Fruit fly (Drosophila melanogaster) whole organism, embryonic: ENCODE measurements around the gene CG14718.

ENCODE experiments used
- Asciz ChIP-seq: fragments of 200-800 bp; sonication (Bioruptor generic); optimal IDR thresholded peaks from 2 replicates; lab custom pipeline; 2017; ENCODE audit warnings: missing biosample characterization, mild to moderate bottlenecking, missing genetic modification characterization, missing genetic modification reagents
- Atf6 ChIP-seq: fragments of 200-800 bp; sonication (Bioruptor generic); IDR thresholded peaks from 2 replicates; pipeline ENCODE4 v1.3.6; 2022; ENCODE audit warnings: missing biosample characterization, missing genetic modification characterization
- Awh ChIP-seq: fragments of 200-800 bp; sonication (Bioruptor generic); IDR thresholded peaks from 2 replicates; pipeline ENCODE4, ENCODE4 v1.3.6; 2022; ENCODE audit warnings: missing biosample characterization, missing genetic modification characterization
- CG10267 ChIP-seq: fragments of 200-800 bp; sonication (Bioruptor generic); optimal IDR thresholded peaks from 2 replicates; lab custom pipeline; 2018; ENCODE audit warnings: missing biosample characterization, mild to moderate bottlenecking, missing genetic modification characterization, moderate library complexity
- CG11085 ChIP-seq: fragments of 200-800 bp; sonication (Bioruptor generic); IDR thresholded peaks from 2 replicates; pipeline ENCODE4 v1.3.6; 2022; ENCODE audit warnings: missing biosample characterization, missing genetic modification characterization
- CG12391 ChIP-seq: fragments of 200-800 bp; sonication (Bioruptor generic); optimal IDR thresholded peaks from 3 replicates; lab custom pipeline; 2018; ENCODE audit warnings: missing biosample characterization, mild to moderate bottlenecking, missing genetic modification characterization, moderate library complexity
- CG15073 ChIP-seq: fragments of 200-800 bp; sonication (Bioruptor generic); optimal IDR thresholded peaks from 2 replicates; lab custom pipeline; 2016; ENCODE audit warnings: missing biosample characterization, missing genetic modification characterization
- CG18262 ChIP-seq: fragments of 200-800 bp; optimal IDR thresholded peaks from 3 replicates; lab custom pipeline; 2019; ENCODE audit warnings: missing biosample characterization, mild to moderate bottlenecking, missing genetic modification characterization, moderate library complexity
- CG18599 ChIP-seq: fragments of 200-800 bp; sonication (Bioruptor generic); optimal IDR thresholded peaks from 3 replicates; lab custom pipeline; 2017; ENCODE audit warnings: missing biosample characterization, missing genetic modification characterization, mild to moderate bottlenecking, moderate library complexity, missing genetic modification reagents
- CG18764 ChIP-seq: fragments of 200-800 bp; sonication (Bioruptor generic); optimal IDR thresholded peaks from 3 replicates; lab custom pipeline; 2016; ENCODE audit warnings: missing biosample characterization, missing genetic modification characterization
- CG2120 ChIP-seq: fragments of 200-800 bp; sonication (Bioruptor generic); optimal IDR thresholded peaks from 3 replicates; lab custom pipeline; 2016; ENCODE audit warnings: missing biosample characterization, missing genetic modification characterization
- CG2889 ChIP-seq: fragments of 200-800 bp; sonication (Bioruptor generic); IDR thresholded peaks from 3 replicates; pipeline ENCODE4 v1.3.6; 2022; ENCODE audit warnings: missing biosample characterization, missing genetic modification characterization
- CG30403 ChIP-seq: fragments of 200-800 bp; sonication (Bioruptor generic); optimal IDR thresholded peaks from 3 replicates; lab custom pipeline; 2016; ENCODE audit warnings: missing biosample characterization, missing genetic modification characterization
- CG4730 ChIP-seq: fragments of 200-800 bp; sonication (Bioruptor generic); IDR thresholded peaks from 2 replicates; pipeline ENCODE4 v1.3.6; 2022; ENCODE audit warnings: missing biosample characterization, missing genetic modification characterization
- CG6654 ChIP-seq: fragments of 200-800 bp; sonication (Bioruptor generic); optimal IDR thresholded peaks from 2 replicates; lab custom pipeline; 2017; ENCODE audit warnings: missing biosample characterization, mild to moderate bottlenecking, missing genetic modification characterization
- CG6791 ChIP-seq: fragments of 200-800 bp; sonication (Bioruptor generic); IDR thresholded peaks from 3 replicates; pipeline ENCODE4 v1.3.6; 2022; ENCODE audit warnings: missing biosample characterization, missing genetic modification characterization; ENCODE audit not compliant: partially characterized antibody
- CG7556 ChIP-seq: fragments of 200-800 bp; sonication (Bioruptor generic); optimal IDR thresholded peaks from 2 replicates; lab custom pipeline; 2017; ENCODE audit warnings: missing biosample characterization, mild to moderate bottlenecking, missing genetic modification characterization
- CG7786 ChIP-seq: fragments of 200-800 bp; sonication (Bioruptor generic); optimal IDR thresholded peaks from 2 replicates; lab custom pipeline; 2016; ENCODE audit warnings: missing biosample characterization, missing genetic modification characterization
- CG7987 ChIP-seq: fragments of 200-800 bp; sonication (Bioruptor generic); optimal IDR thresholded peaks from 2 replicates; lab custom pipeline; 2018; ENCODE audit warnings: missing biosample characterization, mild to moderate bottlenecking, missing genetic modification characterization, moderate library complexity
- CG8944 ChIP-seq: fragments of 200-800 bp; sonication (Bioruptor generic); optimal IDR thresholded peaks from 3 replicates; lab custom pipeline; 2016; ENCODE audit warnings: missing biosample characterization, missing genetic modification characterization
- CG9932 ChIP-seq: fragments of 200-800 bp; sonication (Bioruptor generic); IDR thresholded peaks from 2 replicates; pipeline ENCODE4 v1.3.6; 2022; ENCODE audit warnings: missing biosample characterization, missing genetic modification characterization
- Dref ChIP-seq: fragments of 200-800 bp; sonication (Bioruptor generic); IDR thresholded peaks from 2 replicates; pipeline ENCODE4 v1.3.6; 2022; ENCODE audit warnings: missing biosample characterization, missing genetic modification characterization
- Elba2 ChIP-seq: fragments of 200-800 bp; sonication (Bioruptor generic); optimal IDR thresholded peaks from 3 replicates; lab custom pipeline; 2016; ENCODE audit warnings: missing biosample characterization, missing genetic modification characterization
- Hr39 ChIP-seq: fragments of >200 bp; optimal IDR thresholded peaks from 2 replicates; lab custom pipeline; 2017
- MESR4 ChIP-seq: fragments of 200-800 bp; sonication (Bioruptor generic); optimal IDR thresholded peaks from 2 replicates; lab custom pipeline; 2018; ENCODE audit warnings: missing biosample characterization, mild to moderate bottlenecking, missing genetic modification characterization, moderate library complexity
- Max ChIP-seq: fragments of 200-800 bp; sonication (Bioruptor generic); optimal IDR thresholded peaks from 2 replicates; lab custom pipeline; 2016; ENCODE audit warnings: missing biosample characterization, mild to moderate bottlenecking, missing genetic modification characterization
- Mes4 ChIP-seq: fragments of 200-800 bp; sonication (Bioruptor generic); optimal IDR thresholded peaks from 2 replicates; lab custom pipeline; 2016; ENCODE audit warnings: missing biosample characterization, missing genetic modification characterization
- Mrtf ChIP-seq: fragments of 200-800 bp; sonication (Bioruptor generic); IDR thresholded peaks from 3 replicates; pipeline ENCODE4 v1.3.6; 2022; ENCODE audit warnings: missing biosample characterization, missing genetic modification characterization
- Nf-YC ChIP-seq: fragments of 200-800 bp; optimal IDR thresholded peaks from 3 replicates; lab custom pipeline; 2019; ENCODE audit warnings: missing biosample characterization, mild to moderate bottlenecking, missing genetic modification characterization, moderate library complexity
- Oaz ChIP-seq: fragments of 200-800 bp; sonication (Bioruptor generic); IDR thresholded peaks from 2 replicates; pipeline ENCODE4 v1.3.6; 2022; ENCODE audit warnings: missing biosample characterization, missing genetic modification characterization
- Optix ChIP-seq: fragments of 200-800 bp; sonication (Bioruptor generic); IDR thresholded peaks from 3 replicates; pipeline ENCODE4 v1.3.6; 2022; ENCODE audit warnings: missing biosample characterization, missing genetic modification characterization
- Rfx ChIP-seq: fragments of 200-800 bp; sonication (Bioruptor generic); IDR thresholded peaks from 2 replicates; pipeline ENCODE4 v1.3.6; 2022; ENCODE audit warnings: missing biosample characterization, missing genetic modification characterization
- Taf1 ChIP-seq: fragments of 200-800 bp; sonication (Bioruptor generic); IDR thresholded peaks from 2 replicates; pipeline ENCODE4 v1.3.6; 2022; ENCODE audit warnings: missing biosample characterization, missing genetic modification characterization
- ab ChIP-seq: fragments of 200-800 bp; sonication (Bioruptor generic); optimal IDR thresholded peaks from 2 replicates; lab custom pipeline; 2016; ENCODE audit warnings: missing biosample characterization, missing genetic modification characterization
- ara ChIP-seq: fragments of 200-800 bp; sonication (Bioruptor generic); IDR thresholded peaks from 2 replicates; pipeline ENCODE4 v1.3.6; 2022; ENCODE audit warnings: missing biosample characterization, missing genetic modification characterization
- bowl ChIP-seq: fragments of 200-800 bp; sonication (Bioruptor generic); IDR thresholded peaks from 2 replicates; pipeline ENCODE4 v1.3.6; 2022; ENCODE audit warnings: missing biosample characterization, missing genetic modification characterization
- cg ChIP-seq: fragments of 200-800 bp; sonication (Bioruptor generic); optimal IDR thresholded peaks from 3 replicates; lab custom pipeline; 2019; ENCODE audit warnings: missing biosample characterization, mild to moderate bottlenecking, missing genetic modification characterization, moderate library complexity
- danr ChIP-seq: fragments of 200-800 bp; sonication (Bioruptor generic); IDR thresholded peaks from 2 replicates; pipeline ENCODE4 v1.3.6; 2022; ENCODE audit warnings: missing biosample characterization, missing genetic modification characterization
- dysf ChIP-seq: fragments of 200-800 bp; sonication (Bioruptor generic); IDR thresholded peaks from 3 replicates; pipeline ENCODE4 v1.3.6; 2022; ENCODE audit warnings: missing biosample characterization, missing genetic modification characterization
- eve ChIP-seq, 2 experiments: fragments of >200 bp; optimal IDR thresholded peaks; 2 replicates each; lab custom pipeline; 2017; ENCODE audit warnings: missing biosample characterization in 2 of 2, missing genetic modification characterization in 2 of 2
- fd3F ChIP-seq: fragments of 200-800 bp; sonication (Bioruptor generic); optimal IDR thresholded peaks from 2 replicates; lab custom pipeline; 2018; ENCODE audit warnings: missing biosample characterization, mild to moderate bottlenecking, missing genetic modification characterization, moderate library complexity
- grn ChIP-seq: fragments of 200-800 bp; sonication (Bioruptor generic); optimal IDR thresholded peaks from 3 replicates; lab custom pipeline; 2017; ENCODE audit warnings: missing biosample characterization, missing genetic modification characterization
- gsb-n ChIP-seq: fragments of 200-800 bp; sonication (Bioruptor generic); optimal IDR thresholded peaks from 3 replicates; lab custom pipeline; 2018; ENCODE audit warnings: missing biosample characterization, mild to moderate bottlenecking, missing genetic modification characterization
- hbn ChIP-seq: fragments of 200-800 bp; sonication (Bioruptor generic); IDR thresholded peaks from 2 replicates; pipeline ENCODE4 v1.3.6; 2022; ENCODE audit warnings: missing biosample characterization, missing genetic modification characterization; ENCODE audit not compliant: partially characterized antibody
- lab ChIP-seq: fragments of 200-800 bp; sonication (Bioruptor generic); optimal IDR thresholded peaks from 3 replicates; lab custom pipeline; 2017; ENCODE audit warnings: missing biosample characterization, missing genetic modification characterization, mild to moderate bottlenecking, moderate library complexity, missing genetic modification reagents
- lov ChIP-seq, 2 experiments: fragments of 200-800 bp in 1 of 2; fragments of >200 bp in 1 of 2; sonication (Bioruptor generic) in 1 of 2; IDR thresholded peaks in 1 of 2; optimal IDR thresholded peaks in 1 of 2; 2 replicates in 1 of 2; 3 replicates in 1 of 2; pipeline versions ENCODE4 v1.3.6 to Lab custom; 2017 to 2022; ENCODE audit warnings: missing biosample characterization in 1 of 2, missing genetic modification characterization in 1 of 2
- mirr ChIP-seq: fragments of 200-800 bp; sonication (Bioruptor generic); optimal IDR thresholded peaks from 3 replicates; lab custom pipeline; 2018; ENCODE audit warnings: missing biosample characterization, mild to moderate bottlenecking, missing genetic modification characterization
- oc ChIP-seq: fragments of 200-800 bp; sonication (Bioruptor generic); optimal IDR thresholded peaks from 2 replicates; lab custom pipeline; 2018; ENCODE audit warnings: missing biosample characterization, mild to moderate bottlenecking, missing genetic modification characterization, moderate library complexity
- pho ChIP-seq: fragments of 200-800 bp; sonication (Bioruptor generic); optimal IDR thresholded peaks from 2 replicates; lab custom pipeline; 2016; ENCODE audit warnings: missing biosample characterization, missing genetic modification characterization
- sens ChIP-seq: fragments of 200-800 bp; sonication (Bioruptor generic); peaks from one replicate; lab custom pipeline; 2016; ENCODE audit warnings: missing biosample characterization, missing genetic modification characterization
- stwl ChIP-seq: fragments of 200-800 bp; sonication (Bioruptor generic); optimal IDR thresholded peaks from 3 replicates; lab custom pipeline; 2018; ENCODE audit warnings: missing biosample characterization, mild to moderate bottlenecking, missing genetic modification characterization, moderate library complexity
- z ChIP-seq: fragments of 200-800 bp; sonication (Bioruptor generic); IDR thresholded peaks from 3 replicates; pipeline ENCODE4 v1.3.6; 2022; ENCODE audit warnings: missing biosample characterization, missing genetic modification characterization

CG14718 gene

dm6 chr3R:11678016-11678415 is 22.4 kb upstream of the CG14718 start, which contains the start of gene CG18476 (continued):
- TF ChIP-seq Mrtf (peak; percentile 93), CG8944 (GFP tag; lab: Kevin White, UChicago) (peak; percentile 36), lab (GFP tag; lab: Kevin White, UChicago) (peak; percentile 93), CG18599 (peak; percentile 91), CG7987 (peak; percentile 50), CG2120 (peak; percentile 92), Oaz (GFP tag; lab: Robert Waterston, UW) (peak; percentile 87), CG18764 (peak; percentile 87), Taf1 (GFP tag; lab: Robert Waterston, UW) (peak; percentile 73), pho (peak; percentile 78), danr (GFP tag; lab: Robert Waterston, UW) (peak; percentile 86), Atf6 (GFP tag; lab: Robert Waterston, UW) (peak; percentile 88), CG2889 (GFP tag; lab: Robert Waterston, UW) (peak; percentile 90), oc (tag; lab: Kevin White, UChicago) (peak; percentile 85), Mes4 (GFP tag; lab: Kevin White, UChicago) (peak; percentile 51), CG18262 (tag; lab: Kevin White, UChicago) (peak; percentile 94), fd3F (GFP tag; lab: Kevin White, UChicago) (peak; percentile 90), ab (GFP tag; lab: Kevin White, UChicago) (no peak), Awh (GFP tag; lab: Robert Waterston, UW) (peak; percentile 94), cg (GFP tag; lab: Kevin White, UChicago) (no peak), CG10267 (tag; lab: Kevin White, UChicago) (peak; percentile 87), Max (peak; percentile 81), lov (optimal IDR thresholded peaks at IDR 0.05; lab: Kevin White, UChicago) (no peak), lov (GFP tag; IDR thresholded peaks at IDR 0.05; lab: Robert Waterston, UW) (peak; percentile 79; the same call in 2 of the 3 replicates), bowl (GFP tag; lab: Robert Waterston, UW) (peak; percentile 72), CG12391 (tag; lab: Kevin White, UChicago) (peak; percentile 96), CG4730 (peak; percentile 91), Optix (GFP tag; lab: Robert Waterston, UW) (no peak), z (GFP tag; lab: Robert Waterston, UW) (no peak), eve (GFP tag; optimal IDR thresholded peaks at IDR 0.05; lab: Kevin White, UChicago) (no peak), CG9932 (GFP tag; lab: Robert Waterston, UW) (peak; percentile 91), hbn (GFP tag; lab: Robert Waterston, UW) (no peak), grn (GFP tag; lab: Kevin White, UChicago) (peak; percentile 66), CG15073 (GFP tag; lab: Kevin White, UChicago) (no peak), mirr (peak; percentile 60), CG6654 (GFP tag; lab: Kevin White, UChicago) (peak; percentile 73)
- TF ChIP-seq, all 482 proteins: peak for 388

- TF ChIP-seq Nf-YC (tag; lab: Kevin White, UChicago) (no peak), cg (GFP tag; lab: Kevin White, UChicago) (no peak), Dref (GFP tag; lab: Robert Waterston, UW) (no peak), CG7786 (GFP tag; lab: Kevin White, UChicago) (no peak), gsb-n (no peak), Rfx (GFP tag; lab: Robert Waterston, UW) (no peak), sens (GFP tag; lab: Kevin White, UChicago) (peak; percentile 21), ara (GFP tag; lab: Robert Waterston, UW) (no peak), stwl (tag; lab: Kevin White, UChicago) (peak; percentile 84), Elba2 (no peak), CG7556 (GFP tag; lab: Kevin White, UChicago) (no peak), CG6791 (no peak), bowl (GFP tag; lab: Robert Waterston, UW) (no peak), Hr39 (lab: Kevin White, UChicago) (no peak), Asciz (GFP tag; lab: Kevin White, UChicago) (no peak), CG11085 (GFP tag; lab: Robert Waterston, UW) (no peak), MESR4 (GFP tag; lab: Kevin White, UChicago) (peak; percentile 81), dysf (GFP tag; lab: Robert Waterston, UW) (no peak), CG30403 (GFP tag; lab: Kevin White, UChicago) (no peak)
These were observed 20.9 kb upstream of the CG14718 start, which contains the start of the genes Taf12 and Ho for dm6 chr3R:11679513-11679912. TSS of gene Taf12 (minus strand) at chr3R:11679690. TSS of gene Ho (plus strand) at chr3R:11679743.
